Worm (Caenorhabditis elegans) whole organism, young adult: Measurements from ENCODE around the gene sdn-1.
A peak's percentile ranks its signal among the peaks of the same experiment; 100 is the strongest.

Experiments used
- B0035.1 ChIP-seq: sonication (generic microtip); optimal IDR thresholded peaks from 2 replicates; lab custom pipeline; 2016; ENCODE audit warnings: missing genetic modification characterization, mild to moderate bottlenecking, missing compliant biosample characterization, missing genotype, missing genetic modification reagents
- F10E7.11 ChIP-seq: sonication (generic microtip); optimal IDR thresholded peaks from 2 replicates; lab custom pipeline; 2017; ENCODE audit warnings: mild to moderate bottlenecking, missing genetic modification characterization, moderate library complexity, missing compliant biosample characterization
- F33H1.4 ChIP-seq: fragments of 200-800 bp; sonication (Bioruptor generic); IDR thresholded peaks from 2 replicates; pipeline ENCODE4 v1.3.6; 2022; ENCODE audit warnings: missing genetic modification reagents, missing genetic modification characterization, missing compliant biosample characterization
- F55B11.4 ChIP-seq: sonication (generic microtip); optimal IDR thresholded peaks from 2 replicates; lab custom pipeline; 2016; ENCODE audit warnings: missing compliant biosample characterization, missing genetic modification characterization, borderline replicate concordance; ENCODE audit not compliant: insufficient read depth
- F57A8.1 ChIP-seq: fragments of 200-800 bp; sonication (Bioruptor generic); optimal IDR thresholded peaks from 2 replicates; lab custom pipeline; 2018; ENCODE audit warnings: mild to moderate bottlenecking, missing genetic modification characterization, moderate library complexity, missing compliant biosample characterization
- T07F8.4 ChIP-seq: sonication (generic microtip); optimal IDR thresholded peaks from 2 replicates; lab custom pipeline; 2016; ENCODE audit warnings: mild to moderate bottlenecking, missing genetic modification characterization, moderate library complexity, missing compliant biosample characterization
- Y53F4B.3 ChIP-seq: fragments of 200-800 bp; sonication (Bioruptor generic); IDR thresholded peaks from 2 replicates; pipeline ENCODE4 v1.3.6; 2022; ENCODE audit warnings: missing genetic modification reagents, missing genetic modification characterization, missing compliant biosample characterization
- Y67H2A.10 ChIP-seq: fragments of 200-800 bp; sonication (Bioruptor generic); conservative IDR thresholded peaks from 2 replicates; pipeline ENCODE4 v1.3.6; 2022; ENCODE audit warnings: missing genetic modification reagents, missing genetic modification characterization, missing compliant biosample characterization
- akir-1 ChIP-seq: fragments of 200-800 bp; sonication (Bioruptor generic); optimal IDR thresholded peaks from 2 replicates; lab custom pipeline; 2018; ENCODE audit warnings: mild to moderate bottlenecking, missing genetic modification characterization, moderate library complexity, missing compliant biosample characterization
- ama-1 ChIP-seq, 3 experiments: fragments of 150-350 bp in 1 of 3; sonication (generic microtip) in 2 of 3; optimal IDR thresholded peaks; 2 replicates each; lab custom pipeline; 2014 to 2018; ENCODE audit warnings: missing biosample characterization in 2 of 3, missing genetic modification characterization in 2 of 3, missing genetic modification reagents in 2 of 3
- atf-7 ChIP-seq: sonication (generic microtip); optimal IDR thresholded peaks from 2 replicates; lab custom pipeline; 2017; ENCODE audit warnings: mild to moderate bottlenecking, missing genetic modification characterization, missing compliant biosample characterization
- attf-3 ChIP-seq: fragments of 200-800 bp; sonication (Bioruptor generic); conservative IDR thresholded peaks from 2 replicates; pipeline ENCODE4 v1.3.6; 2022; ENCODE audit warnings: missing genetic modification reagents, missing genetic modification characterization, missing compliant biosample characterization
- attf-5 ChIP-seq: fragments of 200-800 bp; sonication (Bioruptor generic); optimal IDR thresholded peaks from 2 replicates; lab custom pipeline; 2018; ENCODE audit warnings: mild to moderate bottlenecking, missing genetic modification characterization, missing compliant biosample characterization
- cebp-1 ChIP-seq, 2 experiments: fragments of 200-800 bp in 1 of 2; sonication (Bioruptor generic) in 1 of 2; sonication (generic microtip) in 1 of 2; IDR thresholded peaks in 1 of 2; optimal IDR thresholded peaks in 1 of 2; 2 replicates each; pipeline versions ENCODE4 v1.3.6 to Lab custom; 2017 to 2022; ENCODE audit warnings: missing compliant biosample characterization in 2 of 2, missing genetic modification characterization in 2 of 2, mild to moderate bottlenecking in 1 of 2, missing genetic modification reagents in 1 of 2, moderate library complexity in 1 of 2
- ceh-58 ChIP-seq: fragments of 200-800 bp; sonication (Bioruptor generic); IDR thresholded peaks from 2 replicates; pipeline ENCODE4 v1.3.6; 2022; ENCODE audit warnings: missing genetic modification characterization, missing compliant biosample characterization
- ceh-79 ChIP-seq: sonication (generic microtip); optimal IDR thresholded peaks from 2 replicates; lab custom pipeline; 2017; ENCODE audit warnings: mild to moderate bottlenecking, missing genetic modification characterization, missing compliant biosample characterization
- ceh-91 ChIP-seq: fragments of 200-800 bp; sonication (Bioruptor generic); IDR thresholded peaks from 2 replicates; pipeline ENCODE4 v1.3.6; 2022; ENCODE audit warnings: missing genetic modification reagents, missing genetic modification characterization, missing compliant biosample characterization
- die-1 ChIP-seq: sonication (generic microtip); optimal IDR thresholded peaks from 2 replicates; lab custom pipeline; 2016; ENCODE audit warnings: missing genotype, mild to moderate bottlenecking, missing genetic modification characterization, missing compliant biosample characterization
- efl-1 ChIP-seq: fragments of 150-350 bp; optimal IDR thresholded peaks from 2 replicates; lab custom pipeline; 2014; ENCODE audit warnings: missing biosample characterization, missing genetic modification reagents, missing genetic modification characterization
- egl-18 ChIP-seq: fragments of 200-800 bp; sonication (Bioruptor generic); IDR thresholded peaks from 2 replicates; pipeline ENCODE4 v1.3.6; 2022; ENCODE audit warnings: missing genetic modification reagents, missing genetic modification characterization, missing compliant biosample characterization
- egl-44 ChIP-seq: fragments of 200-800 bp; sonication (Bioruptor generic); IDR thresholded peaks from 2 replicates; pipeline ENCODE4 v1.3.6; 2022; ENCODE audit warnings: missing genetic modification reagents, missing genetic modification characterization, missing compliant biosample characterization
- ets-4 ChIP-seq: fragments of 200-800 bp; sonication (Bioruptor generic); optimal IDR thresholded peaks from 2 replicates; lab custom pipeline; 2018; ENCODE audit warnings: mild to moderate bottlenecking, missing genetic modification characterization, missing compliant biosample characterization
- hrde-1 ChIP-seq: sonication (generic microtip); optimal IDR thresholded peaks from 2 replicates; lab custom pipeline; 2016; ENCODE audit warnings: missing genetic modification characterization, mild to moderate bottlenecking, missing compliant biosample characterization, moderate library complexity, missing genotype, missing genetic modification reagents, borderline replicate concordance
- lag-1 ChIP-seq: fragments of 200-800 bp; sonication (Bioruptor generic); IDR thresholded peaks from 2 replicates; pipeline ENCODE4 v1.3.6; 2022; ENCODE audit warnings: missing genetic modification reagents, missing genetic modification characterization, missing compliant biosample characterization
- lin-26 ChIP-seq: fragments of 200-800 bp; sonication (Bioruptor generic); IDR thresholded peaks from 2 replicates; pipeline ENCODE4 v1.3.6; 2022; ENCODE audit warnings: missing genetic modification reagents, missing genetic modification characterization, missing compliant biosample characterization
- lin-35 ChIP-seq, 3 experiments: fragments of 150-350 bp in 2 of 3; sonication (generic microtip) in 1 of 3; optimal IDR thresholded peaks; 2 replicates each; lab custom pipeline; 2014 to 2018; ENCODE audit warnings: missing biosample characterization in 3 of 3, missing genetic modification characterization in 3 of 3, missing genetic modification reagents in 3 of 3
- lin-54 ChIP-seq: fragments of 200-800 bp; sonication (Bioruptor generic); optimal IDR thresholded peaks from 2 replicates; lab custom pipeline; 2018; ENCODE audit warnings: mild to moderate bottlenecking, missing genetic modification characterization, missing compliant biosample characterization
- lir-1 ChIP-seq: fragments of 200-800 bp; sonication (Bioruptor generic); conservative IDR thresholded peaks from 2 replicates; pipeline ENCODE4 v1.3.6; 2022; ENCODE audit warnings: missing genetic modification reagents, missing genetic modification characterization, missing compliant biosample characterization
- lsy-27 ChIP-seq: sonication (generic microtip); optimal IDR thresholded peaks from 2 replicates; lab custom pipeline; 2017; ENCODE audit warnings: missing genetic modification characterization, mild to moderate bottlenecking, missing compliant biosample characterization, antibody characterized with exemption, missing genotype, borderline replicate concordance; ENCODE audit not compliant: insufficient read depth
- madf-6 ChIP-seq: fragments of 200-800 bp; sonication (Bioruptor generic); IDR thresholded peaks from 2 replicates; pipeline ENCODE4 v1.3.6; 2022; ENCODE audit warnings: missing genetic modification reagents, missing genetic modification characterization, missing compliant biosample characterization
- mcd-1 ChIP-seq: fragments of 200-800 bp; sonication (Bioruptor generic); IDR thresholded peaks from 2 replicates; pipeline ENCODE4 v1.3.6; 2022; ENCODE audit warnings: missing genetic modification reagents, missing genetic modification characterization, missing compliant biosample characterization
- mxl-1 ChIP-seq: sonication (generic microtip); optimal IDR thresholded peaks from 2 replicates; lab custom pipeline; 2016; ENCODE audit warnings: missing genetic modification characterization, missing compliant biosample characterization
- nfya-2 ChIP-seq: fragments of 200-800 bp; sonication (Bioruptor generic); IDR thresholded peaks from 2 replicates; pipeline ENCODE4 v1.3.6; 2022; ENCODE audit warnings: missing genetic modification reagents, missing genetic modification characterization, missing compliant biosample characterization
- nhr-120 ChIP-seq: fragments of 200-800 bp; sonication (Bioruptor generic); IDR thresholded peaks from 2 replicates; pipeline ENCODE4 v1.3.6; 2022; ENCODE audit warnings: missing genetic modification characterization, missing compliant biosample characterization
- repo-1 ChIP-seq: sonication (generic microtip); optimal IDR thresholded peaks from 2 replicates; lab custom pipeline; 2017; ENCODE audit warnings: mild to moderate bottlenecking, missing genetic modification characterization, missing compliant biosample characterization
- sea-2 ChIP-seq: fragments of 200-800 bp; sonication (Bioruptor generic); IDR thresholded peaks from 2 replicates; pipeline ENCODE4 v1.3.6; 2022; ENCODE audit warnings: missing genetic modification characterization, missing compliant biosample characterization
- snpc-1.3 ChIP-seq: sonication (generic microtip); optimal IDR thresholded peaks from 2 replicates; lab custom pipeline; 2017; ENCODE audit warnings: missing genetic modification characterization, mild to moderate bottlenecking, missing compliant biosample characterization, antibody characterized with exemption, moderate library complexity, missing genotype, missing genetic modification reagents; ENCODE audit not compliant: insufficient read depth
- snpc-4 ChIP-seq, 5 experiments: fragments of 150-350 bp in 1 of 5; sonication (generic microtip) in 4 of 5; optimal IDR thresholded peaks; 2 replicates each; lab custom pipeline; 2014 to 2018; ENCODE audit warnings: missing genetic modification characterization in 5 of 5, missing biosample characterization in 3 of 5, antibody characterized with exemption in 2 of 5, mild to moderate bottlenecking in 2 of 5, missing compliant biosample characterization in 2 of 5, missing genotype in 2 of 5, moderate library complexity in 2 of 5, missing genetic modification reagents in 1 of 5
- sptf-2 ChIP-seq: fragments of 200-800 bp; sonication (Bioruptor generic); optimal IDR thresholded peaks from 2 replicates; lab custom pipeline; 2018; ENCODE audit warnings: mild to moderate bottlenecking, missing genetic modification characterization, missing compliant biosample characterization
- tbp1 ChIP-seq: fragments of 200-800 bp; sonication (Bioruptor generic); optimal IDR thresholded peaks from 2 replicates; lab custom pipeline; 2018; ENCODE audit warnings: mild to moderate bottlenecking, missing genetic modification characterization, missing compliant biosample characterization
- unc-62 ChIP-seq: fragments of 150-350 bp; optimal IDR thresholded peaks from 2 replicates; lab custom pipeline; 2014; ENCODE audit warnings: missing biosample characterization, missing genetic modification reagents, missing genetic modification characterization
- xnd-1 ChIP-seq: sonication (generic microtip); optimal IDR thresholded peaks from 2 replicates; lab custom pipeline; 2016; ENCODE audit warnings: missing genotype, missing genetic modification reagents, missing genetic modification characterization, missing compliant biosample characterization
- ztf-18 ChIP-seq: sonication (generic microtip); optimal IDR thresholded peaks from 2 replicates; lab custom pipeline; 2016; ENCODE audit warnings: missing genotype, mild to moderate bottlenecking, missing genetic modification characterization, missing compliant biosample characterization
- ztf-22 ChIP-seq: fragments of 200-800 bp; sonication (Bioruptor generic); optimal IDR thresholded peaks from 2 replicates; lab custom pipeline; 2018; ENCODE audit warnings: mild to moderate bottlenecking, missing genetic modification characterization, moderate library complexity, missing compliant biosample characterization
- ztf-6 ChIP-seq: fragments of 200-800 bp; sonication (Bioruptor generic); IDR thresholded peaks from 2 replicates; pipeline ENCODE4 v1.3.6; 2022; ENCODE audit warnings: missing genetic modification reagents, missing genetic modification characterization, missing compliant biosample characterization

The sdn-1 gene

DNA sequence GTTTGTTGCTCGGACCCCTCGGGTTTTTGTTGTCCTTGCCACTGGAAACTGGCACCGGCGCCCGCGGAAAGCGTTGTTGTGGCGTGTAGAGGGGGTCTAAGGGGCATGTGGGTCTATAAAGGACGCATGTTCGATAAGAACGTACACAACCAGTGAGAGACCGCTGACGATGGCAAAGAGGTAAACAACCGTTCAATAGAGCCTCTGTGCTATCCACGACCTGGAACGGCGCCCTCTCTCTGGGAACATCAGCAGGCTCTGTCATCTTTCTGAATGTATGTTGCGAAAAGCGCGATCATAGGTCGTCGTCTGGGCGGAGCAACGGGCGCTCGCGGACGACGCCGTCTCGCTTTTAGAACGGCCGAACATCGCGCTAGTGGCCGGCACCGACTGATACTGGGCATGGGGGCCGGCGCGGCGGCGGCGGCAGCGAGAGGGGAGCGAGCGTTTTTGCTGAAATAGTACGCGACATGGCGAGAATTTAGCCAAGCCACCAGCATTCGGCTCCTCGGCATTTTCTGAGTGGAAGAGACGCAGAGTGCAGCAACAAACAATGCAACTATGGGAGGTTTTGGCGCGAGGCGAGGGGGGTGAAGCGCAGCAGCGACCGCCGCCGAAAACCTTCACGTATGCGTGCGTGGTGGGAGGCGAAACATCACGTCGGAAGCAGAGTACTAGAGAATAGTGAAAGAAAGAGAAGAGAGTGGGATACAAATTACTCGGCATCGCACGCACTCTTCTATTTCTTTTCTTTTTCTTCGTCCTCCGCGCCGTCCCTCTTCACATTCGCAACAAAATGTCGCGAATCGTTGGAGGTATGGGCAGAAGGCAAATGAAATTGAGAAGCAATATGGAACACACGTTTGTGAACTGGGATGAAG, 44.2 kb upstream of the sdn-1 start (continued):
- TF ChIP-seq egl-18 (GFP tag; lab: Robert Waterston, UW) (no peak), ama-1 (optimal IDR thresholded peaks at IDR 0.05; lab: Kevin White, UChicago) (no peak), ama-1 (GFP tag; optimal IDR thresholded peaks at IDR 0.05; lab: Kevin White, UChicago) (no peak), tbp1 (GFP tag; lab: Kevin White, UChicago) (peak; percentile 24), ztf-22 (no peak), akir-1 (no peak), efl-1 (GFP tag; lab: Kevin White, UChicago) (no peak), atf-7 (tag; lab: Kevin White, UChicago) (peak; percentile 66), madf-6 (GFP tag; lab: Robert Waterston, UW) (no peak), ceh-91 (GFP tag; lab: Robert Waterston, UW) (no peak), ceh-58 (GFP tag; lab: Robert Waterston, UW) (no peak), xnd-1 (tag; lab: Kevin White, UChicago) (no peak), snpc-1.3 (tag; lab: Kevin White, UChicago) (no peak), Y67H2A.10 (GFP tag; lab: Robert Waterston, UW) (no peak), ztf-18 (tag; lab: Kevin White, UChicago) (peak; percentile 51), F57A8.1 (no peak), mxl-1 (tag; lab: Kevin White, UChicago) (no peak), snpc-4 (GFP tag; optimal IDR thresholded peaks at IDR 0.05; lab: Kevin White, UChicago) (no peak), snpc-4 (tag; optimal IDR thresholded peaks at IDR 0.05; lab: Kevin White, UChicago) (peak; percentile 34 to 57 (median 48)), nhr-120 (no peak), lin-35 (GFP tag; optimal IDR thresholded peaks at IDR 0.05; lab: Kevin White, UChicago) (peak in 1 of 3 experiments; percentile 42), F10E7.11 (no peak), ztf-6 (GFP tag; lab: Robert Waterston, UW) (no peak), lin-54 (GFP tag; lab: Kevin White, UChicago) (no peak), lin-26 (GFP tag; lab: Robert Waterston, UW) (no peak), ets-4 (GFP tag; lab: Kevin White, UChicago) (peak; percentile 40), T07F8.4 (tag; lab: Kevin White, UChicago) (no peak), lag-1 (GFP tag; lab: Robert Waterston, UW) (no peak), repo-1 (tag; lab: Kevin White, UChicago) (peak; percentile 10), B0035.1 (tag; lab: Kevin White, UChicago) (no peak), ceh-79 (tag; lab: Kevin White, UChicago) (no peak), lir-1 (GFP tag; lab: Robert Waterston, UW) (0 out of 2 replicates have a peak, but pooled peaks have one; percentile 13), die-1 (no peak), sptf-2 (GFP tag; lab: Kevin White, UChicago) (no peak), egl-44 (no peak), sea-2 (GFP tag; lab: Robert Waterston, UW) (no peak), mcd-1 (peak; percentile 60), attf-5 (peak; percentile 60), F55B11.4 (tag; lab: Kevin White, UChicago) (no peak), unc-62 (GFP tag; lab: Kevin White, UChicago) (no peak), lsy-27 (tag; lab: Kevin White, UChicago) (no peak), attf-3 (GFP tag; lab: Robert Waterston, UW) (no peak), hrde-1 (tag; lab: Kevin White, UChicago) (no peak), Y53F4B.3 (GFP tag; lab: Robert Waterston, UW) (no peak), F33H1.4 (GFP tag; lab: Robert Waterston, UW) (no peak), nfya-2 (no peak), cebp-1 (GFP tag; IDR thresholded peaks at IDR 0.05; lab: Robert Waterston, UW) (no peak; the same call in 1 of the 2 replicates), cebp-1 (tag; optimal IDR thresholded peaks at IDR 0.05; lab: Kevin White, UChicago) (peak; percentile 78)
